Worm (Caenorhabditis elegans): ENCODE measurements around the gene ZC477.3.

ce11 chrIV:7149020-7149601 is 45.8 kb downstream of the ZC477.3 start, which contains the start of gene C34D4.4:
- TF ChIP-seq mab-5 (tag; optimal IDR thresholded peaks at IDR 0.05) = no peak
- no peak for TF ChIP-seq snpc-4 (tag; optimal IDR thresholded peaks at IDR 0.05)
- TF ChIP-seq M03D4.4 (tag; optimal IDR thresholded peaks at IDR 0.05) = no peak
- no peak for TF ChIP-seq sptf-1 (tag; optimal IDR thresholded peaks at IDR 0.05)
- no peak for TF ChIP-seq unc-62 (GFP tag; optimal IDR thresholded peaks at IDR 0.05)
- no peak for TF ChIP-seq unc-39 (tag; optimal IDR thresholded peaks at IDR 0.05)
- TF ChIP-seq blmp-1 (tag; optimal IDR thresholded peaks at IDR 0.05) = no peak
- peak; percentile 8 for TF ChIP-seq lin-13 (tag; optimal IDR thresholded peaks at IDR 0.05)

Data from whole organism, mixed stage, embryonic.